Fruit fly (Drosophila melanogaster) whole organism, adult: ENCODE results near the gene CycT.

Source experiments
- CG11617 ChIP-seq: fragments of 200-800 bp; sonication (Bioruptor generic); optimal IDR thresholded peaks from 2 replicates; lab custom pipeline; 2017; ENCODE audit warnings: mild to moderate bottlenecking, missing biosample characterization, missing genetic modification reagents, missing genetic modification characterization
- CG12768 ChIP-seq: fragments of 200-800 bp; sonication (Bioruptor generic); optimal IDR thresholded peaks from 2 replicates; lab custom pipeline; 2017; ENCODE audit warnings: missing biosample characterization, missing genetic modification characterization, mild to moderate bottlenecking, moderate library complexity, missing genetic modification reagents
- CG5204 ChIP-seq: fragments of 200-800 bp; sonication (Bioruptor generic); optimal IDR thresholded peaks from 2 replicates; lab custom pipeline; 2016; ENCODE audit warnings: missing biosample characterization, missing genetic modification characterization
- CG7045 ChIP-seq: fragments of 200-800 bp; sonication (Bioruptor generic); optimal IDR thresholded peaks from 2 replicates; lab custom pipeline; 2017; ENCODE audit warnings: missing biosample characterization, mild to moderate bottlenecking, missing genetic modification characterization
- CG7101 ChIP-seq: fragments of 200-800 bp; sonication (Bioruptor generic); optimal IDR thresholded peaks from 2 replicates; lab custom pipeline; 2018; ENCODE audit warnings: missing biosample characterization, mild to moderate bottlenecking, missing genetic modification characterization, moderate library complexity
- Crg-1 ChIP-seq: fragments of 200-800 bp; sonication (Bioruptor generic); optimal IDR thresholded peaks from 2 replicates; lab custom pipeline; 2016; ENCODE audit warnings: missing biosample characterization, missing genetic modification characterization
- Hr96 ChIP-seq: fragments of 200-800 bp; sonication (Bioruptor generic); optimal IDR thresholded peaks from 2 replicates; lab custom pipeline; 2016; ENCODE audit warnings: missing biosample characterization, missing genetic modification characterization
- bab1 ChIP-seq: fragments of 200-800 bp; sonication (Bioruptor generic); optimal IDR thresholded peaks from 3 replicates; lab custom pipeline; 2019; ENCODE audit warnings: missing biosample characterization, mild to moderate bottlenecking, missing genetic modification characterization, moderate library complexity
- cic ChIP-seq: fragments of 200-800 bp; sonication (Bioruptor generic); optimal IDR thresholded peaks from 2 replicates; lab custom pipeline; 2017; ENCODE audit warnings: missing biosample characterization, mild to moderate bottlenecking, missing genetic modification characterization, moderate library complexity
- cnc ChIP-seq, 2 experiments: fragments of >200 bp; optimal IDR thresholded peaks; 2 replicates each; lab custom pipeline; 2017
- kay ChIP-seq: fragments of 200-800 bp; sonication (Bioruptor generic); peaks from one replicate; lab custom pipeline; 2016; ENCODE audit warnings: missing biosample characterization, missing genetic modification characterization, borderline replicate concordance
- ovo ChIP-seq: fragments of 200-800 bp; sonication (Bioruptor generic); optimal IDR thresholded peaks from 2 replicates; lab custom pipeline; 2016; ENCODE audit warnings: missing biosample characterization, missing genetic modification characterization
- pad ChIP-seq: fragments of 200-800 bp; sonication (Bioruptor generic); optimal IDR thresholded peaks from 3 replicates; lab custom pipeline; 2017; ENCODE audit warnings: missing biosample characterization, missing genetic modification characterization, mild to moderate bottlenecking, moderate library complexity, missing genetic modification reagents
- toe ChIP-seq: fragments of 200-800 bp; sonication (Bioruptor generic); optimal IDR thresholded peaks from 2 replicates; lab custom pipeline; 2016; ENCODE audit warnings: missing biosample characterization, missing genetic modification characterization

DNA sequence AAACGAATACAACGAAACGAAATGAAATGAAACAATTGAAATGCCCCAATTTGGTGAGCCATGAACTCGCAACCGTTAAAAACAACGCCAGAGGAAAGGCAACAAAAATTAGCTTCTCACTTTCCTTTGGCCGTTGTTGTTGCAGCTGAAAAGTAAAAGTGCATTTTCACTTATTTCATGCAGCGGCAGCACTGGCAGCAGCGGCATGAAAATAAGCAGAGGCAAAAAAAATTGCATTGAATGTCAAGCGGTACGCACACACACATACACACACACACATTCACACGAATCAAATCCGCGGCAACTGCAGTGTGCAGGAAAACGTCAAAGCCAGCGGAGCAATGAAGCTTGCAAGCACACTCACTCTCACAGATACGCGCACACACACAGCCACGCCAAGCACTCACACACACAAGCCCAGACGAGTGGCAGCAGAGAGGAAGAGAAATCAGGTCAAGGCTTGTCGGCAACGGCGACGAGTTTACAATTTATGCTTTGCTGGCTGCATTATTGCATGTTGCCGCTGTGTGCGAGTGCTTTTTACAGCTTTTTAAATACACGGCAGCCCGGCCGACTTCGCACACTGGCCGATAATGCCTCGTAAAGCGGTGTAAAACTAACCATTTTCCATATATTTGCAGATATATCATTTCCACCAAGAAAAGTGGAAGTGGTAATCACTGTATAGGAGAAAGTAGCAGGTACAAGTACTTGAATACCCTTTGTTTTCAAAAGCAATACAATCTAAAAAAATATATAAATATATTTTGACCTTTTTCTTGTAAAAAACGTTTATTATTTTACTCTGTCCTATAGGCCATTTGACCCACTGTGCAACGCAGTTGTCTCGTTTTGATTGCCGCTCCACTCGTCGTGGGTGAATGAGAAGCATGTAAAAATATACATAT, 9.0 kb upstream of the CycT start:
- TF ChIP-seq CG7045 (peak; percentile 62), cnc (optimal IDR thresholded peaks at IDR 0.05; lab: Kevin White, UChicago) (no peak), ovo (GFP tag; lab: Kevin White, UChicago) (no peak), bab1 (GFP tag; lab: Kevin White, UChicago) (peak; percentile 36), Crg-1 (GFP tag; lab: Kevin White, UChicago) (no peak), CG11617 (GFP tag; lab: Kevin White, UChicago) (peak; percentile 8), kay (GFP tag; lab: Kevin White, UChicago) (peak; percentile 19), CG12768 (GFP tag; lab: Kevin White, UChicago) (peak; percentile 75), pad (peak; percentile 51), CG7101 (tag; lab: Kevin White, UChicago) (peak; percentile 49), cic (GFP tag; lab: Kevin White, UChicago) (peak; percentile 19), Hr96 (no peak), toe (GFP tag; lab: Kevin White, UChicago) (peak; percentile 20), CG5204 (GFP tag; lab: Kevin White, UChicago) (no peak)
